Worm (Caenorhabditis elegans): Measurements from ENCODE around the gene C05D11.8.

The C05D11.8 gene

ce11 chrIII:6419409-6419944 lies 7.6 kb downstream of the C05D11.8 start, which contains the start of gene atgl-1:
atgl-1 (minus strand) TSS chrIII:6419459.
- no peak for TF ChIP-seq nfya-2 (GFP tag; IDR thresholded peaks at IDR 0.05)
- TF ChIP-seq madf-6 (GFP tag; IDR thresholded peaks at IDR 0.05), result no peak
- TF ChIP-seq tbp1 (GFP tag; optimal IDR thresholded peaks at IDR 0.05), result no peak
- no peak for TF ChIP-seq ztf-26 (tag; optimal IDR thresholded peaks at IDR 0.05)
- no peak for TF ChIP-seq ets-4 (GFP tag; optimal IDR thresholded peaks at IDR 0.05)
- no peak for TF ChIP-seq T26A5.8 (tag; optimal IDR thresholded peaks at IDR 0.05)
- TF ChIP-seq Y53G8AR.9 (GFP tag; conservative IDR thresholded peaks at IDR 0.05), result no peak
- no peak for TF ChIP-seq ceh-100 (GFP tag; IDR thresholded peaks at IDR 0.05)
- TF ChIP-seq T07F8.4 (tag; optimal IDR thresholded peaks at IDR 0.05), result no peak
- peak; percentile 12 for TF ChIP-seq nhr-80 (tag; optimal IDR thresholded peaks at IDR 0.05)
- TF ChIP-seq ama-1 (optimal IDR thresholded peaks at IDR 0.05), result no peak
- no peak for TF ChIP-seq ama-1 (GFP tag; optimal IDR thresholded peaks at IDR 0.05)
- no peak for TF ChIP-seq madf-8 (GFP tag; conservative IDR thresholded peaks at IDR 0.05)
- 0 out of 2 replicates have a peak, but pooled peaks have one; percentile 23 for TF ChIP-seq lin-26 (GFP tag; IDR thresholded peaks at IDR 0.05)
- no peak for TF ChIP-seq F52B5.7 (tag; optimal IDR thresholded peaks at IDR 0.05)

DNA sequence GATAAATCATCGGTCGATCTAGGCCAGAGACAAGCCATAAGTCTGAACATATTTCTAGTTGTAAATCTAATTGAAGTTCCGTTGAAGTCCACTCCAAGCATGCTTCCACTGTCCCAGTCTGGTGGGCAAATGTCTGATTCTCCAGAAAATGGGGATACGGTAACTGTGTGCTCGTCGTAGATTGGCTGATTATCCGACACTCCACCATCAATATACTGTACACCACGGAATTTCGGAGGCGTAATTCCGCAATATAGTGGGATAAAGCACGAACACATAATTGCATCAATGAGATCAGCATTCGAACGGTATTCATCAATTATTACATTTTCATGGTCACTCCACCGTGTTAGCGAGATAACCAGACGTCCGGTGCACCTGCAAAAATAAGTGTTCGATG lies 8.9 kb downstream of the C05D11.8 start:
- 0 out of 2 replicates have a peak, but pooled peaks have one; percentile 35 for TF ChIP-seq hsf-1 (GFP tag; IDR thresholded peaks at IDR 0.05)
- TF ChIP-seq nfyb-1 (GFP tag; IDR thresholded peaks at IDR 0.05), result 0 out of 2 replicates have a peak, but pooled peaks have one; percentile 6
- TF ChIP-seq snpc-4 (GFP tag; optimal IDR thresholded peaks at IDR 0.05), result no peak
- no peak for TF ChIP-seq snpc-4 (tag; optimal IDR thresholded peaks at IDR 0.05)
- TF ChIP-seq K12H6.12 (tag; optimal IDR thresholded peaks at IDR 0.05), result no peak
- no peak for TF ChIP-seq egrh-3 (GFP tag; IDR thresholded peaks at IDR 0.05)
- no peak for TF ChIP-seq Y67H2A.10 (GFP tag; conservative IDR thresholded peaks at IDR 0.05)
- peak; percentile 41 for TF ChIP-seq ztf-26 (tag; optimal IDR thresholded peaks at IDR 0.05)
- no peak for TF ChIP-seq ceh-58 (GFP tag; IDR thresholded peaks at IDR 0.05)
- TF ChIP-seq snpc-3.4 (tag; optimal IDR thresholded peaks at IDR 0.05), result no peak
- 0 out of 2 replicates have a peak, but pooled peaks have one; percentile 18 for TF ChIP-seq madf-3 (GFP tag; IDR thresholded peaks at IDR 0.05)
- TF ChIP-seq madf-10 (tag; optimal IDR thresholded peaks at IDR 0.05), result no peak

ce11 chrIII:6415306-6415973 lies 11.7 kb downstream of the C05D11.8 start, which contains the start of gene nas-4:
nas-4 (minus strand) TSS chrIII:6415656.
- TF ChIP-seq Y53G8AR.9 (GFP tag; conservative IDR thresholded peaks at IDR 0.05), result peak; percentile 59; the same call in 1 of the 2 replicates
- peak; percentile 64 for TF ChIP-seq athp-1 (tag; optimal IDR thresholded peaks at IDR 0.05)
- peak; percentile 24 for TF ChIP-seq tlf-1 (GFP tag; optimal IDR thresholded peaks at IDR 0.05)
- TF ChIP-seq ceh-91 (GFP tag; IDR thresholded peaks at IDR 0.05), result no peak
- peak; percentile 29 for TF ChIP-seq mel-28 (tag; optimal IDR thresholded peaks at IDR 0.05; ENCODE audit: borderline replicate concordance)
- TF ChIP-seq egl-44 (GFP tag; IDR thresholded peaks at IDR 0.05), result 0 out of 2 replicates have a peak, but pooled peaks have one; percentile 18
- TF ChIP-seq snpc-1.3 (tag; optimal IDR thresholded peaks at IDR 0.05; ENCODE audit: insufficient read depth), result no peak
- peak; percentile 6 for TF ChIP-seq atf-7 (tag; optimal IDR thresholded peaks at IDR 0.05)
- TF ChIP-seq nfya-2 (GFP tag; IDR thresholded peaks at IDR 0.05), result no peak
- peak; percentile 5; the same call in 1 of the 2 replicates for TF ChIP-seq cebp-2 (GFP tag; IDR thresholded peaks at IDR 0.05)
- TF ChIP-seq repo-1 (tag; optimal IDR thresholded peaks at IDR 0.05), result peak; percentile 60
- peak in 1 of 2 experiments; percentile 13 for TF ChIP-seq let-607 (tag; optimal IDR thresholded peaks at IDR 0.05)
- TF ChIP-seq gei-17 (GFP tag; optimal IDR thresholded peaks at IDR 0.05), result no peak
- 0 out of 2 replicates have a peak, but pooled peaks have one; percentile 38 for TF ChIP-seq cebp-1 (GFP tag; IDR thresholded peaks at IDR 0.05)
- peak; percentile 71 for TF ChIP-seq cebp-1 (tag; optimal IDR thresholded peaks at IDR 0.05)
- TF ChIP-seq B0019.2 (GFP tag; conservative IDR thresholded peaks at IDR 0.05), result no peak
- TF ChIP-seq B0336.3 (GFP tag; IDR thresholded peaks at IDR 0.05), result 0 out of 2 replicates have a peak, but pooled peaks have one; percentile 55
- 0 out of 2 replicates have a peak, but pooled peaks have one; percentile 5 for TF ChIP-seq nhr-120 (GFP tag; IDR thresholded peaks at IDR 0.05)
- TF ChIP-seq him-1 (tag; optimal IDR thresholded peaks at IDR 0.05), result peak; percentile 55
- peak; percentile 69 for TF ChIP-seq nfyb-1 (GFP tag; IDR thresholded peaks at IDR 0.05)
- TF ChIP-seq fkh-3 (tag; optimal IDR thresholded peaks at IDR 0.05), result peak; percentile 22
- TF ChIP-seq lin-26 (GFP tag; IDR thresholded peaks at IDR 0.05), result peak; percentile 80
- TF ChIP-seq lin-40 (tag; optimal IDR thresholded peaks at IDR 0.05), result peak; percentile 29
